Fruit fly (Drosophila melanogaster) whole organism, adult: ENCODE data around the gene ATPsyndelta.
A peak's percentile ranks its signal among the peaks of the same experiment; 100 is the strongest.

Source experiments
- CG11617 ChIP-seq: fragments of 200-800 bp; sonication (Bioruptor generic); optimal IDR thresholded peaks from 2 replicates; lab custom pipeline; 2017; ENCODE audit warnings: mild to moderate bottlenecking, missing biosample characterization, missing genetic modification reagents, missing genetic modification characterization
- CG12768 ChIP-seq: fragments of 200-800 bp; sonication (Bioruptor generic); optimal IDR thresholded peaks from 2 replicates; lab custom pipeline; 2017; ENCODE audit warnings: missing biosample characterization, missing genetic modification characterization, mild to moderate bottlenecking, moderate library complexity, missing genetic modification reagents
- CG14711 ChIP-seq: fragments of 200-800 bp; sonication (Bioruptor generic); optimal IDR thresholded peaks from 2 replicates; lab custom pipeline; 2018; ENCODE audit warnings: missing biosample characterization, mild to moderate bottlenecking, missing genetic modification characterization, moderate library complexity
- CG1620 ChIP-seq: fragments of 200-800 bp; sonication (Bioruptor generic); optimal IDR thresholded peaks from 2 replicates; lab custom pipeline; 2016; ENCODE audit warnings: missing biosample characterization, missing genetic modification characterization
- CG33017 ChIP-seq: fragments of 200-800 bp; sonication (Bioruptor generic); optimal IDR thresholded peaks from 2 replicates; lab custom pipeline; 2018; ENCODE audit warnings: missing biosample characterization, mild to moderate bottlenecking, missing genetic modification characterization, moderate library complexity
- CG5204 ChIP-seq: fragments of 200-800 bp; sonication (Bioruptor generic); optimal IDR thresholded peaks from 2 replicates; lab custom pipeline; 2016; ENCODE audit warnings: missing biosample characterization, missing genetic modification characterization
- CG7045 ChIP-seq: fragments of 200-800 bp; sonication (Bioruptor generic); optimal IDR thresholded peaks from 2 replicates; lab custom pipeline; 2017; ENCODE audit warnings: missing biosample characterization, mild to moderate bottlenecking, missing genetic modification characterization
- CG7101 ChIP-seq: fragments of 200-800 bp; sonication (Bioruptor generic); optimal IDR thresholded peaks from 2 replicates; lab custom pipeline; 2018; ENCODE audit warnings: missing biosample characterization, mild to moderate bottlenecking, missing genetic modification characterization, moderate library complexity
- Clk ChIP-seq: fragments of 200-800 bp; sonication (Bioruptor generic); optimal IDR thresholded peaks from 2 replicates; lab custom pipeline; 2017; ENCODE audit warnings: missing biosample characterization, missing genetic modification characterization
- Crg-1 ChIP-seq: fragments of 200-800 bp; sonication (Bioruptor generic); optimal IDR thresholded peaks from 2 replicates; lab custom pipeline; 2016; ENCODE audit warnings: missing biosample characterization, missing genetic modification characterization
- Hr96 ChIP-seq: fragments of 200-800 bp; sonication (Bioruptor generic); optimal IDR thresholded peaks from 2 replicates; lab custom pipeline; 2016; ENCODE audit warnings: missing biosample characterization, missing genetic modification characterization
- Mnt ChIP-seq: fragments of 200-800 bp; sonication (Bioruptor generic); optimal IDR thresholded peaks from 2 replicates; lab custom pipeline; 2016; ENCODE audit warnings: missing biosample characterization, mild to moderate bottlenecking, missing genetic modification characterization
- bab1 ChIP-seq: fragments of 200-800 bp; sonication (Bioruptor generic); optimal IDR thresholded peaks from 3 replicates; lab custom pipeline; 2019; ENCODE audit warnings: missing biosample characterization, mild to moderate bottlenecking, missing genetic modification characterization, moderate library complexity
- cic ChIP-seq: fragments of 200-800 bp; sonication (Bioruptor generic); optimal IDR thresholded peaks from 2 replicates; lab custom pipeline; 2017; ENCODE audit warnings: missing biosample characterization, mild to moderate bottlenecking, missing genetic modification characterization, moderate library complexity
- cnc ChIP-seq, 2 experiments: fragments of >200 bp; optimal IDR thresholded peaks; 2 replicates each; lab custom pipeline; 2017
- kay ChIP-seq: fragments of 200-800 bp; sonication (Bioruptor generic); peaks from one replicate; lab custom pipeline; 2016; ENCODE audit warnings: missing biosample characterization, missing genetic modification characterization, borderline replicate concordance
- ovo ChIP-seq: fragments of 200-800 bp; sonication (Bioruptor generic); optimal IDR thresholded peaks from 2 replicates; lab custom pipeline; 2016; ENCODE audit warnings: missing biosample characterization, missing genetic modification characterization
- pad ChIP-seq: fragments of 200-800 bp; sonication (Bioruptor generic); optimal IDR thresholded peaks from 3 replicates; lab custom pipeline; 2017; ENCODE audit warnings: missing biosample characterization, missing genetic modification characterization, mild to moderate bottlenecking, moderate library complexity, missing genetic modification reagents
- tj ChIP-seq: fragments of 200-800 bp; sonication (Bioruptor generic); optimal IDR thresholded peaks from 3 replicates; lab custom pipeline; 2017; ENCODE audit warnings: missing biosample characterization, mild to moderate bottlenecking, missing genetic modification characterization, moderate library complexity
- toe ChIP-seq: fragments of 200-800 bp; sonication (Bioruptor generic); optimal IDR thresholded peaks from 2 replicates; lab custom pipeline; 2016; ENCODE audit warnings: missing biosample characterization, missing genetic modification characterization

Gene ATPsyndelta

dm6 chrX:10211128-10211914, 1.4 kb upstream of the ATPsyndelta start:
- TF ChIP-seq bab1 (peak; percentile 58), CG12768 (GFP tag; lab: Kevin White, UChicago) (no peak), Hr96 (no peak), pad (GFP tag; lab: Kevin White, UChicago) (no peak), cnc (optimal IDR thresholded peaks at IDR 0.05; lab: Kevin White, UChicago) (no peak), CG14711 (peak; percentile 66), CG33017 (peak; percentile 9), CG5204 (GFP tag; lab: Kevin White, UChicago) (peak; percentile 35), kay (peak; percentile 24), Clk (GFP tag; lab: Kevin White, UChicago) (no peak), toe (GFP tag; lab: Kevin White, UChicago) (no peak), CG7045 (GFP tag; lab: Kevin White, UChicago) (no peak), Mnt (peak; percentile 61), CG7101 (peak; percentile 71)

- peak; percentile 28 for TF ChIP-seq tj
- no peak for TF ChIP-seq bab1
- no peak for TF ChIP-seq CG33017
- no peak for TF ChIP-seq CG7101
- TF ChIP-seq cnc (optimal IDR thresholded peaks at IDR 0.05; lab: Kevin White, UChicago), result no peak
- no peak for TF ChIP-seq CG5204 (GFP tag; lab: Kevin White, UChicago)
- TF ChIP-seq Mnt, result no peak
- no peak for TF ChIP-seq CG11617 (GFP tag; lab: Kevin White, UChicago)
Observed at dm6 chrX:10212118-10212517, 652 bp upstream of the ATPsyndelta start, which contains the start of gene Ypel. Gene Ypel, minus strand, starts transcription at chrX:10212374.

- TF ChIP-seq pad (GFP tag; lab: Kevin White, UChicago) (no peak), Hr96 (no peak), toe (GFP tag; lab: Kevin White, UChicago) (no peak), Mnt (no peak), kay (no peak), Clk (GFP tag; lab: Kevin White, UChicago) (no peak), Crg-1 (GFP tag; lab: Kevin White, UChicago) (no peak), CG11617 (GFP tag; lab: Kevin White, UChicago) (no peak), CG14711 (no peak), CG1620 (GFP tag; lab: Kevin White, UChicago) (no peak), CG7101 (no peak), cnc (optimal IDR thresholded peaks at IDR 0.05; lab: Kevin White, UChicago) (no peak), CG12768 (GFP tag; lab: Kevin White, UChicago) (no peak), CG5204 (GFP tag; lab: Kevin White, UChicago) (no peak), CG33017 (no peak), CG7045 (GFP tag; lab: Kevin White, UChicago) (no peak), tj (no peak), ovo (GFP tag; lab: Kevin White, UChicago) (no peak), cic (no peak)
Observed at dm6 chrX:10216634-10217239, 4.0 kb downstream of the ATPsyndelta start, which contains the start of gene CG2962. Gene CG2962, minus strand, starts transcription at chrX:10216642.

dm6 chrX:10219039-10219438, 6.3 kb downstream of the ATPsyndelta start, which contains the start of gene CG15308:
Gene CG15308, minus strand, starts transcription at chrX:10219139.
- TF ChIP-seq cic (no peak), Hr96 (no peak), CG5204 (GFP tag; lab: Kevin White, UChicago) (no peak)

- TF ChIP-seq Clk (GFP tag; lab: Kevin White, UChicago), result no peak
- no peak for TF ChIP-seq CG1620 (GFP tag; lab: Kevin White, UChicago)
- TF ChIP-seq bab1, result peak; percentile 15
- TF ChIP-seq CG11617 (GFP tag; lab: Kevin White, UChicago), result peak; percentile 1
- TF ChIP-seq cnc (optimal IDR thresholded peaks at IDR 0.05; lab: Kevin White, UChicago), result no peak
- peak; percentile 16 for TF ChIP-seq CG14711
- TF ChIP-seq kay, result no peak
- TF ChIP-seq ovo (GFP tag; lab: Kevin White, UChicago), result no peak
- TF ChIP-seq Crg-1 (GFP tag; lab: Kevin White, UChicago), result no peak
- no peak for TF ChIP-seq CG5204 (GFP tag; lab: Kevin White, UChicago)
- no peak for TF ChIP-seq CG33017
- peak; percentile 22 for TF ChIP-seq CG7101
- no peak for TF ChIP-seq cic
- TF ChIP-seq toe (GFP tag; lab: Kevin White, UChicago), result no peak
- TF ChIP-seq pad (GFP tag; lab: Kevin White, UChicago), result peak; percentile 22
- TF ChIP-seq CG12768 (GFP tag; lab: Kevin White, UChicago), result no peak
- TF ChIP-seq Hr96, result no peak
- TF ChIP-seq CG7045 (GFP tag; lab: Kevin White, UChicago), result no peak
- peak; percentile 0 for TF ChIP-seq Mnt
- peak; percentile 6 for TF ChIP-seq tj
Observed at dm6 chrX:10219955-10220354, 7.2 kb downstream of the ATPsyndelta start, which contains the start of gene CG34408. Gene CG34408, plus strand, starts transcription at chrX:10220110.

- TF ChIP-seq cic (no peak), CG1620 (GFP tag; lab: Kevin White, UChicago) (no peak), Crg-1 (GFP tag; lab: Kevin White, UChicago) (no peak)
Observed at dm6 chrX:10232497-10232896, 19.7 kb downstream of the ATPsyndelta start.
